Worm (Caenorhabditis elegans): ENCODE measurements around the gene spp-30.

- TF ChIP-seq W03F9.2 (tag; optimal IDR thresholded peaks at IDR 0.05) (no peak), dao-5 (tag; optimal IDR thresholded peaks at IDR 0.05) (no peak), him-1 (tag; optimal IDR thresholded peaks at IDR 0.05) (no peak)
These were observed 22.3 kb upstream of the spp-30 start, which contains the start of gene cutl-11 for ce11 chrX:11650751-11651150.

All from whole organism, L4/young adult.